Worm (Caenorhabditis elegans) whole organism, dauer: ENCODE measurements around the gene fbxa-215.

Experiments
- unc-62 ChIP-seq: sonication (generic microtip); optimal IDR thresholded peaks from 2 replicates; lab custom pipeline; 2017; ENCODE audit warnings: missing biosample characterization, missing genetic modification reagents, missing genetic modification characterization

Gene fbxa-215

ce11 chrIV:13647558-13647957 is 19.2 kb downstream of the fbxa-215 start, which contains the start of gene ule-4:
ule-4 (minus strand) TSS chrIV:13647658.
- no peak for TF ChIP-seq unc-62 (GFP tag; lab: Kevin White, UChicago)

ce11 chrIV:13645823-13646222 is 20.9 kb downstream of the fbxa-215 start, which contains the start of gene srz-29:
srz-29 (minus strand) TSS chrIV:13645923.
- TF ChIP-seq unc-62 (GFP tag; lab: Kevin White, UChicago) = no peak

- TF ChIP-seq unc-62 (GFP tag; lab: Kevin White, UChicago) = no peak
These were observed 27.7 kb downstream of the fbxa-215 start, which contains the start of gene ugt-22 for ce11 chrIV:13639027-13639426. ugt-22 (plus strand) TSS chrIV:13639260.

ce11 chrIV:13636975-13637374 is 29.7 kb downstream of the fbxa-215 start, which contains the start of gene C08F11.7:
C08F11.7 (plus strand) TSS chrIV:13637275.
- TF ChIP-seq unc-62 (GFP tag; lab: Kevin White, UChicago) = no peak

- TF ChIP-seq unc-62 (GFP tag; lab: Kevin White, UChicago) = no peak
These were observed 33.5 kb downstream of the fbxa-215 start, which contains the start of gene fbxa-98 for ce11 chrIV:13633165-13633564. fbxa-98 (plus strand) TSS chrIV:13633407.

ce11 chrIV:13632613-13633012 is 34.1 kb downstream of the fbxa-215 start:
- no peak for TF ChIP-seq unc-62 (GFP tag; lab: Kevin White, UChicago)

ce11 chrIV:13626469-13626868 is 40.2 kb downstream of the fbxa-215 start, which contains the start of gene sru-21:
sru-21 (plus strand) TSS chrIV:13626769.
- TF ChIP-seq unc-62 (GFP tag; lab: Kevin White, UChicago) = no peak

ce11 chrIV:13623533-13623932 is 43.2 kb downstream of the fbxa-215 start, which contains the start of gene C08F11.1:
C08F11.1 (plus strand) TSS chrIV:13623833.
- no peak for TF ChIP-seq unc-62 (GFP tag; lab: Kevin White, UChicago)

ce11 chrIV:13619203-13619602 is 47.5 kb downstream of the fbxa-215 start, which contains the start of gene C08F11.3:
C08F11.3 (plus strand) TSS chrIV:13619503.
- TF ChIP-seq unc-62 (GFP tag; lab: Kevin White, UChicago) = no peak
